Worm (Caenorhabditis elegans): ENCODE results near the gene phlp-2.

DNA sequence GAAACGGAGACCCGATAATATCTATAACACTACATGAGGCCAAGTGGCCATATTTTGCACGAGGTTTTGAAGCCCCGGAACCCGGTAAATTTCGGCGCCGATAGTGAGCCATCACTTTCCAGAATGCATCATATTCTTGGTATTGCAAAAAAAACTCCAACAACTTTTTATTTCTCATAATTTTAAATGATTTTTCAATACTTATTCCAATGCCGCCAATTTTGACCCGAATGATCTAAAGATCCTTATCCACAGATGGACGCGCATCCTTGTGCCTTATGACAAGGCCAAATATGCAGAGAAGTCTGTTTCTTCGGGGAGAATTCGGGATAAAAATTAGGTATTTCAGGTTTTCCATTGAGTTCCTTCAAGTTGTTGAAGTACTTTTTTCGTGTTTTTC lies 31.9 kb downstream of the phlp-2 start:
- TF ChIP-seq F10E7.11 (tag; optimal IDR thresholded peaks at IDR 0.05) (no peak), lag-1 (GFP tag; IDR thresholded peaks at IDR 0.05) (no peak)
